Fruit fly (Drosophila melanogaster) Kc167 (cell line): ENCODE measurements around the gene GCS1.

ENCODE experiments used
- Myc ChIP-seq: fragments of >200 bp; optimal IDR thresholded peaks from 2 replicates; lab custom pipeline; 2017; ENCODE audit warnings: missing external identifiers
- Sin3A ChIP-seq: fragments of >200 bp; optimal IDR thresholded peaks from 2 replicates; lab custom pipeline; 2018; ENCODE audit warnings: missing external identifiers
- h ChIP-seq: fragments of >200 bp; optimal IDR thresholded peaks from 3 replicates; lab custom pipeline; 2018; ENCODE audit warnings: missing external identifiers
- insv ChIP-seq: fragments of >200 bp; optimal IDR thresholded peaks from 3 replicates; lab custom pipeline; 2018; ENCODE audit warnings: missing external identifiers
- psq ChIP-seq: fragments of >200 bp; optimal IDR thresholded peaks from 2 replicates; lab custom pipeline; 2017; ENCODE audit warnings: missing external identifiers
- ttk ChIP-seq: sonication (Bioruptor generic); optimal IDR thresholded peaks from 2 replicates; lab custom pipeline; 2017; ENCODE audit warnings: missing external identifiers

Gene GCS1

dm6 chrX:11378388-11378787, 30.6 kb upstream of the GCS1 start:
- no peak for TF ChIP-seq Sin3A
- no peak for TF ChIP-seq Myc (lab: Kevin White, UChicago)
- TF ChIP-seq h (lab: Kevin White, UChicago) = no peak
- TF ChIP-seq ttk (lab: Kevin White, UChicago) = no peak
- TF ChIP-seq psq = no peak

dm6 chrX:11374320-11374719, 26.5 kb upstream of the GCS1 start:
- TF ChIP-seq psq (no peak), Sin3A (no peak), insv (no peak), Myc (lab: Kevin White, UChicago) (no peak), ttk (lab: Kevin White, UChicago) (no peak), h (lab: Kevin White, UChicago) (no peak)

- TF ChIP-seq psq (no peak), h (lab: Kevin White, UChicago) (no peak), Myc (lab: Kevin White, UChicago) (no peak), ttk (lab: Kevin White, UChicago) (no peak), Sin3A (no peak), insv (no peak)
These were observed 25.2 kb upstream of the GCS1 start for dm6 chrX:11372764-11373712.

- no peak for TF ChIP-seq insv
- TF ChIP-seq Myc (lab: Kevin White, UChicago) = no peak
- TF ChIP-seq h (lab: Kevin White, UChicago) = no peak
- TF ChIP-seq ttk (lab: Kevin White, UChicago) = no peak
- no peak for TF ChIP-seq Sin3A
These were observed 23.8 kb upstream of the GCS1 start for dm6 chrX:11371613-11372012.

- TF ChIP-seq insv (no peak), Sin3A (no peak), psq (no peak), h (lab: Kevin White, UChicago) (no peak), Myc (lab: Kevin White, UChicago) (no peak), ttk (lab: Kevin White, UChicago) (no peak)
These were observed 23.0 kb upstream of the GCS1 start for dm6 chrX:11370792-11371191.

dm6 chrX:11369374-11369773, 21.6 kb upstream of the GCS1 start, which contains the start of gene dlg1:
Gene dlg1 (plus strand): TSS chrX:11369665.
- TF ChIP-seq ttk (lab: Kevin White, UChicago) (no peak), insv (peak; percentile 86), psq (peak; percentile 53), Myc (lab: Kevin White, UChicago) (no peak)

- TF ChIP-seq ttk (lab: Kevin White, UChicago) = no peak
- no peak for TF ChIP-seq insv
- peak; percentile 90 for TF ChIP-seq psq
These were observed 20.1 kb upstream of the GCS1 start, which contains the start of the genes hop and Tim8 for dm6 chrX:11367783-11368509. Gene hop (minus strand): TSS chrX:11368098. Gene Tim8 (plus strand): TSS chrX:11368445.

dm6 chrX:11359081-11359481, 11.3 kb upstream of the GCS1 start, which contains the start of gene Pa1:
Gene Pa1 (plus strand): TSS chrX:11359236.
- TF ChIP-seq psq = no peak
- no peak for TF ChIP-seq Myc (lab: Kevin White, UChicago)
- TF ChIP-seq ttk (lab: Kevin White, UChicago) = no peak
- no peak for TF ChIP-seq insv
- no peak for TF ChIP-seq h (lab: Kevin White, UChicago)
- no peak for TF ChIP-seq Sin3A

- TF ChIP-seq ttk (lab: Kevin White, UChicago) (peak; percentile 64), h (lab: Kevin White, UChicago) (no peak)
These were observed 8.8 kb upstream of the GCS1 start for dm6 chrX:11356648-11357047.

dm6 chrX:11355708-11356174, 7.9 kb upstream of the GCS1 start, which contains the start of gene dsh:
Gene dsh (plus strand): TSS chrX:11355881.
- TF ChIP-seq Myc (lab: Kevin White, UChicago) (no peak), psq (no peak), h (lab: Kevin White, UChicago) (no peak), Sin3A (no peak), insv (no peak), ttk (lab: Kevin White, UChicago) (no peak)

- TF ChIP-seq Myc (lab: Kevin White, UChicago) (no peak), ttk (lab: Kevin White, UChicago) (no peak)
These were observed 3.5 kb upstream of the GCS1 start for dm6 chrX:11351351-11351750.

dm6 chrX:11350505-11351327, 2.9 kb upstream of the GCS1 start, which contains the start of gene CG1737:
Gene CG1737 (plus strand): TSS chrX:11350608.
- TF ChIP-seq ttk (lab: Kevin White, UChicago) (no peak), insv (no peak), h (lab: Kevin White, UChicago) (no peak), Myc (lab: Kevin White, UChicago) (no peak), psq (no peak), Sin3A (no peak)
